Worm (Caenorhabditis elegans): ENCODE measurements around the gene farl-11.

ce11 chrII:7090085-7090484 lies 14.8 kb downstream of the farl-11 start:
- no peak for TF ChIP-seq elt-1 (tag; optimal IDR thresholded peaks at IDR 0.05)
- TF ChIP-seq ZK546.5 (tag; optimal IDR thresholded peaks at IDR 0.05): no peak
- no peak for TF ChIP-seq jun-1 (tag; optimal IDR thresholded peaks at IDR 0.05)
- TF ChIP-seq sea-2 (GFP tag; optimal IDR thresholded peaks at IDR 0.05): no peak
- no peak for TF ChIP-seq lin-39 (tag; optimal IDR thresholded peaks at IDR 0.05)
- no peak for TF ChIP-seq pqm-1 (tag; optimal IDR thresholded peaks at IDR 0.05)
- no peak for TF ChIP-seq zag-1 (tag; optimal IDR thresholded peaks at IDR 0.05)
- no peak for TF ChIP-seq elt-2 (tag; optimal IDR thresholded peaks at IDR 0.05)
- no peak for TF ChIP-seq nhr-77 (tag; optimal IDR thresholded peaks at IDR 0.05)
- no peak for TF ChIP-seq ama-1 (optimal IDR thresholded peaks at IDR 0.05)
- no peak for TF ChIP-seq aly-2 (tag; optimal IDR thresholded peaks at IDR 0.05)
- TF ChIP-seq ceh-16 (tag; optimal IDR thresholded peaks at IDR 0.05): no peak
- no peak for TF ChIP-seq ceh-9 (tag; optimal IDR thresholded peaks at IDR 0.05)
- TF ChIP-seq fkh-2 (tag; optimal IDR thresholded peaks at IDR 0.05): no peak

Data from whole organism, L3 larva.